Fruit fly (Drosophila melanogaster): ENCODE results near the gene CG13408.

Gene CG13408

dm6 chr3R:22080161-22080560 is at the start of gene CG13408:
Gene CG13408, plus strand, starts transcription at chr3R:22080382.
- TF ChIP-seq Pif1A (GFP tag; optimal IDR thresholded peaks at IDR 0.05) (no peak), CG12605 (GFP tag; IDR thresholded peaks at IDR 0.05) (peak; percentile 67)

dm6 chr3R:22031738-22032137 is 48.4 kb upstream of the CG13408 start, which contains the start of gene CG13409:
Gene CG13409, minus strand, starts transcription at chr3R:22031900.
- TF ChIP-seq EcR (GFP tag; optimal IDR thresholded peaks at IDR 0.05) = no peak
- no peak for TF ChIP-seq Ets98B (GFP tag; IDR thresholded peaks at IDR 0.05)
- TF ChIP-seq CG34367 (tag; optimal IDR thresholded peaks at IDR 0.05) = no peak
- no peak for TF ChIP-seq rn (GFP tag; IDR thresholded peaks at IDR 0.05)
- no peak for TF ChIP-seq D1 (tag; optimal IDR thresholded peaks at IDR 0.05)
- TF ChIP-seq CG32121 (GFP tag; IDR thresholded peaks at IDR 0.05) = no peak
- no peak for TF ChIP-seq fd96Ca (GFP tag; IDR thresholded peaks at IDR 0.05)
- TF ChIP-seq CG17806 (tag; optimal IDR thresholded peaks at IDR 0.05) = no peak
- no peak for TF ChIP-seq gl (tag; optimal IDR thresholded peaks at IDR 0.05)
- TF ChIP-seq CG4496 (GFP tag; IDR thresholded peaks at IDR 0.05) = no peak
- TF ChIP-seq CG12605 (GFP tag; IDR thresholded peaks at IDR 0.05) = no peak
- TF ChIP-seq CG15710 (tag; optimal IDR thresholded peaks at IDR 0.05) = no peak
- TF ChIP-seq Snoo (tag; optimal IDR thresholded peaks at IDR 0.05) = no peak
- TF ChIP-seq CG14655 (GFP tag; optimal IDR thresholded peaks at IDR 0.05) = no peak
- no peak for TF ChIP-seq Pif1A (GFP tag; optimal IDR thresholded peaks at IDR 0.05)
- no peak for TF ChIP-seq CG10348 (GFP tag; IDR thresholded peaks at IDR 0.05)
- TF ChIP-seq Pif1B (GFP tag; optimal IDR thresholded peaks at IDR 0.05) = no peak
- TF ChIP-seq CG8159 (tag; optimal IDR thresholded peaks at IDR 0.05) = no peak
- TF ChIP-seq CG13204 (GFP tag; optimal IDR thresholded peaks at IDR 0.05) = no peak
- no peak for TF ChIP-seq CG8301 (tag; optimal IDR thresholded peaks at IDR 0.05)

DNA sequence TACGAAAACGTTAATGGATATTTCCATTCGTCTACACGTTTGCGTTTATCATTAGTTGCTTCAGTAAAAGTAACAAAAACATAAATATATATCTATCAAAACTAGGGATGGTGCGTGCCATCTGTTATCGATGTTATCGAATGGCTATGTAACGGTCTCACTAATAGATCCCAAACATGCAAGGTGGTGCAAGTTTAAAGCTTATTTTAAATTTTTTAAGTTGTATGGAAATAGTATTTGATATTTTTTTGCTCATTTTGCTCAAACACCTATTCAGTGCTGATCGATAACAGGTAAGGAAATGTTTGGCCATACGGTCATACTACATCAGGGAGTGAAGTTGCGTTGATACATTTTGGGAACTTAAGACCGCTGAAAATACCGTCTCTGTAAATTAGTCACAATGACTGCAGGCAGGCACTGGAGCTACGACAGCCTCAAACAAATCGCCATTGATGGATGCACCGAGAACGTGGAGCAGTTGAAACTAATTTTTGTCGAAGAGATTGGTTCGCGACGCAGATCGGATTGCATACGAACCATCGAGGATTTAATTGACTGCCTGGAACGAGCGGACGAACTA is 45.9 kb upstream of the CG13408 start, which contains the start of the genes CG45099, CG6015, pit and Fadd:
CG45099 (minus strand) TSS at position 127 of the 583 bp plus-strand sequence.
CG6015 (minus strand) TSS at position 127 of the 583 bp plus-strand sequence.
pit (plus strand) TSS at position 139 of the 583 bp plus-strand sequence.
Fadd (plus strand) TSS at position 296 of the 583 bp plus-strand sequence.
- TF ChIP-seq CG8159 (tag; optimal IDR thresholded peaks at IDR 0.05) = no peak
- TF ChIP-seq CG9948 (tag; optimal IDR thresholded peaks at IDR 0.05) = no peak
- no peak for TF ChIP-seq Pif1B (GFP tag; optimal IDR thresholded peaks at IDR 0.05)
- TF ChIP-seq CG34367 (tag; optimal IDR thresholded peaks at IDR 0.05) = no peak
- TF ChIP-seq gl (tag; optimal IDR thresholded peaks at IDR 0.05) = no peak
- TF ChIP-seq CG12605 (GFP tag; IDR thresholded peaks at IDR 0.05) = no peak
- no peak for TF ChIP-seq CG15710 (tag; optimal IDR thresholded peaks at IDR 0.05)
- no peak for TF ChIP-seq fd96Ca (GFP tag; IDR thresholded peaks at IDR 0.05)
- no peak for TF ChIP-seq CG13204 (GFP tag; optimal IDR thresholded peaks at IDR 0.05)
- TF ChIP-seq rn (GFP tag; IDR thresholded peaks at IDR 0.05) = no peak
- no peak for TF ChIP-seq EcR (GFP tag; optimal IDR thresholded peaks at IDR 0.05)
- TF ChIP-seq CG14655 (GFP tag; optimal IDR thresholded peaks at IDR 0.05) = no peak
- no peak for TF ChIP-seq CG8301 (tag; optimal IDR thresholded peaks at IDR 0.05)
- TF ChIP-seq Snoo (tag; optimal IDR thresholded peaks at IDR 0.05) = no peak
- TF ChIP-seq Ets98B (GFP tag; IDR thresholded peaks at IDR 0.05) = no peak

DNA sequence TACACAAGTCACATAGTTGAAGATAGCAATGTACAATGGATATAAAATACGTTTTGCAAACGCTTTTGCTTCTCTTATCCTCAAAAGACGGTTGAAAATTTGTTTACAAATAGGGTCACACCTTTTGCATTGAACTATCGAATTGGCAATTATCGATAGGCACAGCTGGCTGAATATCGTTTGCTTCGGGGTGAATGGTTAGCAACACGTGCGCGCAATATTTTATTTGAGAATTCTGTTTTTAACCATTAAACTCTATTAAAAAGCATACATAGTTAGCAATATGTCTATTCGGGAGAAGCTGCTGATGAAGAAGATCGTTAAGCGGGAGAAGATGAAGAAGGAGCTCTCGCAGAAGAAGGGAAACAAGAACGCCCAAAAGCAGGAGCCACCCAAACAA is 44.6 kb upstream of the CG13408 start:
- TF ChIP-seq fd96Ca (GFP tag; IDR thresholded peaks at IDR 0.05) = no peak
- peak; percentile 39 for TF ChIP-seq EcR (GFP tag; optimal IDR thresholded peaks at IDR 0.05)
- TF ChIP-seq CG13204 (GFP tag; optimal IDR thresholded peaks at IDR 0.05) = no peak
- no peak for TF ChIP-seq CG14655 (GFP tag; optimal IDR thresholded peaks at IDR 0.05)

dm6 chr3R:22039480-22039879 is 40.7 kb upstream of the CG13408 start:
- TF ChIP-seq Snoo (tag; optimal IDR thresholded peaks at IDR 0.05) = peak; percentile 57
- TF ChIP-seq D1 (tag; optimal IDR thresholded peaks at IDR 0.05) = no peak
- no peak for TF ChIP-seq gl (tag; optimal IDR thresholded peaks at IDR 0.05)
- TF ChIP-seq Ets98B (GFP tag; IDR thresholded peaks at IDR 0.05) = peak; percentile 90
- peak; percentile 49 for TF ChIP-seq CG15710 (tag; optimal IDR thresholded peaks at IDR 0.05)
- TF ChIP-seq CG8159 (tag; optimal IDR thresholded peaks at IDR 0.05) = no peak
- TF ChIP-seq fd96Ca (GFP tag; IDR thresholded peaks at IDR 0.05) = peak; percentile 89
- peak; percentile 92 for TF ChIP-seq CG4496 (GFP tag; IDR thresholded peaks at IDR 0.05)
- no peak for TF ChIP-seq CG14655 (GFP tag; optimal IDR thresholded peaks at IDR 0.05)
- TF ChIP-seq CG13204 (GFP tag; optimal IDR thresholded peaks at IDR 0.05) = no peak
- peak; percentile 66 for TF ChIP-seq rn (GFP tag; IDR thresholded peaks at IDR 0.05)
- TF ChIP-seq CG17806 (tag; optimal IDR thresholded peaks at IDR 0.05) = peak; percentile 37
- TF ChIP-seq CG32121 (GFP tag; IDR thresholded peaks at IDR 0.05) = peak; percentile 90
- no peak for TF ChIP-seq Pif1A (GFP tag; optimal IDR thresholded peaks at IDR 0.05)
- TF ChIP-seq CG34367 (tag; optimal IDR thresholded peaks at IDR 0.05) = no peak
- no peak for TF ChIP-seq Pif1B (GFP tag; optimal IDR thresholded peaks at IDR 0.05)
- TF ChIP-seq CG12605 (GFP tag; IDR thresholded peaks at IDR 0.05) = peak; percentile 85
- TF ChIP-seq CG9948 (tag; optimal IDR thresholded peaks at IDR 0.05) = peak; percentile 31
- no peak for TF ChIP-seq CG8301 (tag; optimal IDR thresholded peaks at IDR 0.05)
- no peak for TF ChIP-seq EcR (GFP tag; optimal IDR thresholded peaks at IDR 0.05)
- no peak for TF ChIP-seq CG10348 (GFP tag; IDR thresholded peaks at IDR 0.05)

DNA sequence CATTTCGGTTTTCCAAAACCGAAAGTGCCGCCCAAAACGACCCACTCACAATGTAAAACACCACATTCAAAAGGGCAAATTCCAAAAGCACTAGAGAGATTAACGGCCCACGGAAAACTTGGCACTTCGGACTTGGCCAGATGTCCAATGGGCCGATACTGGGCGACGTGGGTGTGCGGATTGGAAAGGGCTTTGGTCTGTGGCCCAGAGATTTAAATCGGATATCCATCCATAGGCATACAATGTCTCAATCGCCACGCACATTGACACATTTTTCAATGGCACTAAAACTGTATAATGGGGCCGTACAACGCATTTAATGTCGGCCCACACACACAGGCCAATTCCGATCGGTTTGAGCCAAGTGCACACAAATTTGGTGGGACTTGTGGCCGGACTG is 39.8 kb upstream of the CG13408 start:
- TF ChIP-seq CG14655 (GFP tag; optimal IDR thresholded peaks at IDR 0.05) = no peak
- no peak for TF ChIP-seq CG13204 (GFP tag; optimal IDR thresholded peaks at IDR 0.05)
- no peak for TF ChIP-seq Ets98B (GFP tag; IDR thresholded peaks at IDR 0.05)
- TF ChIP-seq gl (tag; optimal IDR thresholded peaks at IDR 0.05) = no peak
- TF ChIP-seq fd96Ca (GFP tag; IDR thresholded peaks at IDR 0.05) = no peak
- TF ChIP-seq Pif1A (GFP tag; optimal IDR thresholded peaks at IDR 0.05) = no peak
- no peak for TF ChIP-seq CG17806 (tag; optimal IDR thresholded peaks at IDR 0.05)

All from whole organism, pupa.